Worm (Caenorhabditis elegans): ENCODE data around the gene sphk-1.

DNA sequence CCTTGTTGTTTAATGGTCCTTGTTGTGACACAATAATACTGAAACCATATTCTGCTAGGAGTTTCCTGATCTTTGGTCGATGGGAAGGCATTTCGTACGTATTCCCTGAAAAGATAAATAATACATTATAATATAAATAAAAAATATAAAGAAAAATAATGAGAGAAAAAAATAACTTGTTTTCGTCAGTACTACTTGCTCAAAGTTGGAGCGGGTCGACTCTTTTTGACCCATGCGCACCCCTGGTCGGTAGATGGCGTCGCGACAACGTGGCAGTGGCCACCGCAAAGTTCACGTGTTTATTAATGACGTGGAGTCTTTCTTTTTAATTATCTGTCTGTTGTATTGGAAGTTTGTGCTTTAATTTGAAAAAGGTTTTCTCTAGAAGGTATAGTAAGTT is 5.7 kb downstream of the sphk-1 start, which contains the start of gene C34C6.10:
- TF ChIP-seq nhr-77 (tag; optimal IDR thresholded peaks at IDR 0.05) (no peak), egl-27 (tag; optimal IDR thresholded peaks at IDR 0.05) (no peak), fos-1 (tag; optimal IDR thresholded peaks at IDR 0.05) (no peak), ztf-11 (tag; optimal IDR thresholded peaks at IDR 0.05) (no peak)
